Worm (Caenorhabditis elegans) whole organism, L3 larva: ENCODE data around the gene coh-3.

Experiments used
- R02D3.7 ChIP-seq: fragments of 150-350 bp; optimal IDR thresholded peaks from 2 replicates; lab custom pipeline; 2014; ENCODE audit warnings: missing biosample characterization, missing genetic modification characterization
- elt-1 ChIP-seq: fragments of 150-350 bp; optimal IDR thresholded peaks from 2 replicates; lab custom pipeline; 2014; ENCODE audit warnings: missing biosample characterization, missing genetic modification characterization
- fkh-2 ChIP-seq: fragments of 150-350 bp; optimal IDR thresholded peaks from 2 replicates; lab custom pipeline; 2014; ENCODE audit warnings: missing biosample characterization, missing genetic modification reagents, missing genetic modification characterization
- lin-39 ChIP-seq: fragments of 150-350 bp; optimal IDR thresholded peaks from 2 replicates; lab custom pipeline; 2018; ENCODE audit warnings: missing biosample characterization, missing genetic modification reagents, missing genetic modification characterization
- mdl-1 ChIP-seq: fragments of 150-350 bp; optimal IDR thresholded peaks from 2 replicates; lab custom pipeline; 2014; ENCODE audit warnings: missing biosample characterization, missing genetic modification characterization
- nhr-25 ChIP-seq: sonication (generic microtip); optimal IDR thresholded peaks from 2 replicates; lab custom pipeline; 2017; ENCODE audit warnings: missing biosample characterization, missing genetic modification characterization
- nhr-77 ChIP-seq: fragments of 150-350 bp; optimal IDR thresholded peaks from 2 replicates; lab custom pipeline; 2014; ENCODE audit warnings: missing biosample characterization, missing genetic modification characterization
- pha-4 ChIP-seq: fragments of 150-350 bp; optimal IDR thresholded peaks from 2 replicates; lab custom pipeline; 2014; ENCODE audit warnings: missing biosample characterization, missing genetic modification reagents, missing genetic modification characterization

DNA sequence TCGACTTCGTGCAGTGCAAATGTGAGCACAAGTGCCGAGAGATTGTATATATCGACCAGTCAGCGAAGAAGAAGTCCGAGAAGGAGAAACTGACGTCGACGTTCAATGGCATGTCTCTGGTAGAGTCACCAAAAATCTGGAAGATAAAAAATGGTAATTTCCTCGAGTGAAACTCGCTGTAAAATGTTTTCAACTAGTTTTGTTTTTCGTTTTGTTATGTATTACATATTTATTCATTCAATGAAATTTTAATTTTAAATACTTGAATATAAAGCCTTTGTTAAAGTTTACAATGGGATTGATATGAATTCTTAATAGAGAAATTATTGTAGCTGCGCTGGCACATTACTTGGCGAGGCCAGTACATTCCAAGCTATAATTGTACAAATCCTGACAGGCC, 37.4 kb upstream of the coh-3 start:
- TF ChIP-seq nhr-25 (no peak), fkh-2 (tag; lab: Kevin White, UChicago) (no peak), lin-39 (tag; lab: Kevin White, UChicago) (no peak), nhr-77 (tag; lab: Kevin White, UChicago) (no peak), R02D3.7 (no peak), mdl-1 (tag; lab: Kevin White, UChicago) (no peak), elt-1 (tag; lab: Kevin White, UChicago) (no peak), pha-4 (tag; lab: Kevin White, UChicago) (no peak)
